Fruit fly (Drosophila melanogaster): ENCODE results near the gene Fur1.

The Fur1 gene

dm6 chr3R:25489685-25490084 lies 16.8 kb upstream of the Fur1 start (continued):
- TF ChIP-seq H2.0 (GFP tag; IDR thresholded peaks at IDR 0.05), result no peak
- no peak for TF ChIP-seq NfI (GFP tag; optimal IDR thresholded peaks at IDR 0.05)
- TF ChIP-seq Sox100B (GFP tag; optimal IDR thresholded peaks at IDR 0.05), result no peak
- 0 out of 3 replicates have a peak, but pooled peaks have one; percentile 30 for TF ChIP-seq CG2199 (GFP tag; IDR thresholded peaks at IDR 0.05)
- no peak for TF ChIP-seq seq (GFP tag; IDR thresholded peaks at IDR 0.05)
- TF ChIP-seq CG9609 (GFP tag; optimal IDR thresholded peaks at IDR 0.05), result no peak
- no peak for TF ChIP-seq CG4617 (GFP tag; optimal IDR thresholded peaks at IDR 0.05; ENCODE audit: borderline replicate concordance)
- TF ChIP-seq ham (GFP tag; IDR thresholded peaks at IDR 0.05), result no peak
- no peak for TF ChIP-seq aop (GFP tag; IDR thresholded peaks at IDR 0.05)
- TF ChIP-seq exex (tag; optimal IDR thresholded peaks at IDR 0.05), result no peak
- no peak for TF ChIP-seq tin (GFP tag; optimal IDR thresholded peaks at IDR 0.05)
- TF ChIP-seq CG31388 (GFP tag; optimal IDR thresholded peaks at IDR 0.05), result no peak
- no peak for TF ChIP-seq HHEX (GFP tag; optimal IDR thresholded peaks at IDR 0.05)
- peak; percentile 65; the same call in 2 of the 3 replicates for TF ChIP-seq CG6791 (GFP tag; IDR thresholded peaks at IDR 0.05; ENCODE audit: partially characterized antibody)
- no peak for TF ChIP-seq CG16863 (GFP tag; optimal IDR thresholded peaks at IDR 0.05)
- no peak for TF ChIP-seq Fer3 (tag; optimal IDR thresholded peaks at IDR 0.05)
- TF ChIP-seq CG10462 (GFP tag; optimal IDR thresholded peaks at IDR 0.05), result no peak
- no peak for TF ChIP-seq Dad (GFP tag; optimal IDR thresholded peaks at IDR 0.05)
- TF ChIP-seq CG8924 (tag; optimal IDR thresholded peaks at IDR 0.05), result no peak
- TF ChIP-seq CG31365 (tag; optimal IDR thresholded peaks at IDR 0.05), result no peak
- TF ChIP-seq CG7786 (GFP tag; optimal IDR thresholded peaks at IDR 0.05), result no peak
- no peak for TF ChIP-seq prd (optimal IDR thresholded peaks at IDR 0.05)
- peak; percentile 10; the same call in 1 of the 3 replicates for TF ChIP-seq prd (GFP tag; IDR thresholded peaks at IDR 0.05)
- no peak for TF ChIP-seq CG12659 (GFP tag; optimal IDR thresholded peaks at IDR 0.05)
- TF ChIP-seq CG8290 (GFP tag; optimal IDR thresholded peaks at IDR 0.05), result no peak
- no peak for TF ChIP-seq CG8290 (tag; optimal IDR thresholded peaks at IDR 0.05)
- TF ChIP-seq CG4328 (GFP tag; optimal IDR thresholded peaks at IDR 0.05), result no peak
- no peak for TF ChIP-seq Nf-YA (GFP tag; IDR thresholded peaks at IDR 0.05)
- peak; percentile 59; the same call in 2 of the 3 replicates for TF ChIP-seq CG16813 (GFP tag; IDR thresholded peaks at IDR 0.05; ENCODE audit: partially characterized antibody)
- TF ChIP-seq bowl (GFP tag; IDR thresholded peaks at IDR 0.05), result no peak
- TF ChIP-seq Optix (GFP tag; IDR thresholded peaks at IDR 0.05), result peak; percentile 12; the same call in 1 of the 3 replicates
- no peak for TF ChIP-seq CG12071 (GFP tag; optimal IDR thresholded peaks at IDR 0.05)
- no peak for TF ChIP-seq CG11695 (GFP tag; IDR thresholded peaks at IDR 0.05)
- TF ChIP-seq CG7987 (GFP tag; optimal IDR thresholded peaks at IDR 0.05), result no peak
- no peak for TF ChIP-seq Dfd (GFP tag; optimal IDR thresholded peaks at IDR 0.05)
- no peak for TF ChIP-seq CG34422 (GFP tag; IDR thresholded peaks at IDR 0.05)
- no peak for TF ChIP-seq D19B (GFP tag; optimal IDR thresholded peaks at IDR 0.05)
- TF ChIP-seq dmrt11E (tag; optimal IDR thresholded peaks at IDR 0.05), result no peak
- no peak for TF ChIP-seq ewg (GFP tag; optimal IDR thresholded peaks at IDR 0.05)
- no peak for TF ChIP-seq tx (GFP tag; optimal IDR thresholded peaks at IDR 0.05)
- TF ChIP-seq ara (GFP tag; IDR thresholded peaks at IDR 0.05), result no peak
- peak; percentile 51 for TF ChIP-seq unc-4 (GFP tag; IDR thresholded peaks at IDR 0.05; ENCODE audit: partially characterized antibody)
- no peak for TF ChIP-seq CG10431 (GFP tag; optimal IDR thresholded peaks at IDR 0.05)
- TF ChIP-seq Myb (GFP tag; optimal IDR thresholded peaks at IDR 0.05), result no peak
- no peak for TF ChIP-seq Gug (GFP tag; IDR thresholded peaks at IDR 0.05)
- peak; percentile 73; the same call in 2 of the 3 replicates for TF ChIP-seq knrl (GFP tag; IDR thresholded peaks at IDR 0.05; ENCODE audit: partially characterized antibody)
- no peak for TF ChIP-seq CG18619 (GFP tag; optimal IDR thresholded peaks at IDR 0.05)
- TF ChIP-seq lab (GFP tag; optimal IDR thresholded peaks at IDR 0.05), result no peak
- no peak for TF ChIP-seq toy (GFP tag; IDR thresholded peaks at IDR 0.05)
- no peak for TF ChIP-seq gce (GFP tag; IDR thresholded peaks at IDR 0.05)
- TF ChIP-seq dimm (GFP tag; IDR thresholded peaks at IDR 0.05), result no peak
- TF ChIP-seq BEAF-32 (GFP tag; optimal IDR thresholded peaks at IDR 0.05), result peak; percentile 72
